Worm (Caenorhabditis elegans): ENCODE results near the gene F45G2.9.

- no peak for TF ChIP-seq C34F6.9 (tag; optimal IDR thresholded peaks at IDR 0.05)
- no peak for TF ChIP-seq skn-1 (tag; optimal IDR thresholded peaks at IDR 0.05)
- no peak for TF ChIP-seq nhr-25 (tag; optimal IDR thresholded peaks at IDR 0.05)
- no peak for TF ChIP-seq nhr-6 (tag; optimal IDR thresholded peaks at IDR 0.05)
Measured at ce11 chrIII:13462138-13462634, 25.4 kb upstream of the F45G2.9 start, which contains the start of the genes abcf-2 and T27E9.2.
